Fruit fly (Drosophila melanogaster) whole organism, prepupa: ENCODE measurements around the gene CG2794.

Source experiments
- CG31627 ChIP-seq: fragments of 200-800 bp; sonication (Bioruptor generic); optimal IDR thresholded peaks from 3 replicates; lab custom pipeline; 2016; ENCODE audit warnings: missing biosample characterization, missing genetic modification characterization
- CG4318 ChIP-seq: fragments of 200-800 bp; sonication (Bioruptor generic); optimal IDR thresholded peaks from 3 replicates; lab custom pipeline; 2017; ENCODE audit warnings: missing biosample characterization, mild to moderate bottlenecking, missing genetic modification characterization
- CG8119 ChIP-seq: fragments of 200-800 bp; sonication (Bioruptor generic); IDR thresholded peaks from 3 replicates; pipeline ENCODE4 v1.3.6; 2022; ENCODE audit warnings: missing biosample characterization, missing genetic modification characterization
- CG8319 ChIP-seq: fragments of 200-800 bp; sonication (Bioruptor generic); optimal IDR thresholded peaks from 3 replicates; lab custom pipeline; 2016; ENCODE audit warnings: missing biosample characterization, missing genetic modification characterization
- Gug ChIP-seq: fragments of 200-800 bp; sonication (Bioruptor generic); IDR thresholded peaks from 2 replicates; pipeline ENCODE4 v1.3.6; 2022; ENCODE audit warnings: missing biosample characterization, missing genetic modification characterization
- Hr39 ChIP-seq: fragments of 200-800 bp; sonication (Bioruptor generic); optimal IDR thresholded peaks from 2 replicates; lab custom pipeline; 2016; ENCODE audit warnings: missing biosample characterization, missing genetic modification characterization
- Hr4 ChIP-seq: fragments of 200-800 bp; sonication (Bioruptor generic); optimal IDR thresholded peaks from 3 replicates; lab custom pipeline; 2016; ENCODE audit warnings: missing biosample characterization, missing genetic modification characterization
- fd59A ChIP-seq: fragments of 200-800 bp; sonication (Bioruptor generic); optimal IDR thresholded peaks from 2 replicates; lab custom pipeline; 2017; ENCODE audit warnings: missing biosample characterization, mild to moderate bottlenecking, missing genetic modification characterization, missing genetic modification reagents
- svp ChIP-seq: fragments of 200-800 bp; sonication (Bioruptor generic); peaks from one replicate; lab custom pipeline; 2016; ENCODE audit warnings: missing biosample characterization, missing genetic modification characterization

DNA sequence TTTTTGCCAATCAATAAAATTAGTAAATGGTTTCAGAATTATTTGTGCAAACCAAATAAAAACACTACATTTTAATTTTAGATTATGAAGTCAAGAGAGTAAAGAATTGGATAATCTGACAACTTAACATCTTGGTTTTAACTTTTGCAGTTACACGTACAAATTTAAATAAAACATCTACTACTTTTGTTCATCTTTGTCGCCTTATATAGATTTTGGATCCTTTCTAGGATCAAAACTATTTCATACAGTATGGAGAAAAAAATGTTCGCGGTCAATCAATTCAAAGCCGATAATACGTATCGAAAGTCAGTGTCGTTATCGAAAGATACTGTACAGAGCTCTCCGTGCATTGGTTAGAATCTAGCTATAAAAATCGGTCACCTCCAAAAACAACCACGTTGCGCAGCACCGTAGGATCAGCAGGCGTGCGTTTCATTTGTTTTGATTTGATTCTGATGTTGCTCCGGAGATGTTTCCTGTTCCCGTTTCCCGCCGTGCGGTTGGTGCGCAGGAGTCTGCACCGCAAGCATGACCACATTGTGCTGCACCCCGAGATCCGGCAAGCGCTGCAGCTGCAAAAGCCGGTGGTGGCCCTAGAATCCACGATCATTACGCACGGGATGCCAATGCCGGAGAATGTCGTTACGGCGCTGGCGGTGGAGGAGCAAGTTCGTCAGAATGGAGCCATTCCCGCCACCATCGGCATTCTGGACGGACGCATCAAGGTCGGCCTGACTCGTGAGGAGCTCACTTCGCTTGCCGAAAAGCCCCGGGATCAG lies at the start of gene CG2794, which contains the start of gene uncNacbeta:
- TF ChIP-seq CG31627 (no peak), Hr39 (GFP tag; lab: Kevin White, UChicago) (no peak), CG4318 (GFP tag; lab: Kevin White, UChicago) (no peak), Hr4 (GFP tag; lab: Kevin White, UChicago) (no peak), CG8319 (no peak), svp (no peak), fd59A (GFP tag; lab: Kevin White, UChicago) (no peak), Gug (GFP tag; lab: Robert Waterston, UW) (no peak), CG8119 (GFP tag; lab: Robert Waterston, UW) (no peak)
